Worm (Caenorhabditis elegans) whole organism, midembryonic: Measurements from ENCODE around the gene hid-1.

ENCODE experiments used
- T22C8.4 ChIP-seq: fragments of 200-800 bp; sonication (Bioruptor generic); IDR thresholded peaks from 2 replicates; pipeline ENCODE4 v1.3.6; 2022; ENCODE audit warnings: missing genetic modification characterization, missing compliant biosample characterization
- cog-1 ChIP-seq: sonication (generic microtip); optimal IDR thresholded peaks from 2 replicates; lab custom pipeline; 2016; ENCODE audit warnings: missing genetic modification characterization, missing compliant biosample characterization
- flt-1 ChIP-seq: fragments of 200-800 bp; sonication (Bioruptor generic); IDR thresholded peaks from 2 replicates; pipeline ENCODE4 v1.3.6; 2022; ENCODE audit warnings: missing genetic modification characterization, missing compliant biosample characterization
- med-1 ChIP-seq: sonication (generic microtip); optimal IDR thresholded peaks from 2 replicates; lab custom pipeline; 2017; ENCODE audit warnings: missing genetic modification characterization, mild to moderate bottlenecking, missing compliant biosample characterization, antibody characterized with exemption, missing genetic modification reagents; ENCODE audit not compliant: insufficient read depth
- ref-1 ChIP-seq: fragments of 200-800 bp; sonication (Bioruptor generic); conservative IDR thresholded peaks from 2 replicates; pipeline ENCODE4 v1.3.6; 2022; ENCODE audit warnings: missing genetic modification reagents, missing genetic modification characterization, missing compliant biosample characterization
- tab-1 ChIP-seq: fragments of 200-800 bp; sonication (Bioruptor generic); IDR thresholded peaks from 2 replicates; pipeline ENCODE4 v1.3.6; 2022; ENCODE audit warnings: missing genetic modification characterization, missing compliant biosample characterization
- ztf-29 ChIP-seq: fragments of 200-800 bp; sonication (Bioruptor generic); IDR thresholded peaks from 2 replicates; pipeline ENCODE4 v1.3.6; 2022; ENCODE audit warnings: missing genetic modification reagents, missing genetic modification characterization, missing compliant biosample characterization

ce11 chrX:2497816-2498215 is 9.0 kb downstream of the hid-1 start:
- TF ChIP-seq cog-1 (tag; lab: Kevin White, UChicago) = no peak
- no peak for TF ChIP-seq ref-1
- TF ChIP-seq med-1 (GFP tag; lab: Kevin White, UChicago) = no peak
- no peak for TF ChIP-seq flt-1 (GFP tag; lab: Robert Waterston, UW)
- TF ChIP-seq tab-1 (GFP tag; lab: Robert Waterston, UW) = no peak
- TF ChIP-seq T22C8.4 = no peak
- 0 out of 2 replicates have a peak, but pooled peaks have one; percentile 23 for TF ChIP-seq ztf-29 (GFP tag; lab: Robert Waterston, UW)
